Fruit fly (Drosophila melanogaster) whole organism, embryonic: ENCODE results near the gene Mst36Fb.

Source experiments
- Blimp-1 ChIP-seq: fragments of 200-800 bp; sonication (Bioruptor generic); optimal IDR thresholded peaks from 3 replicates; lab custom pipeline; 2018; ENCODE audit warnings: missing biosample characterization, missing genetic modification characterization, mild to moderate bottlenecking, moderate library complexity, missing genetic modification reagents
- CG1024 ChIP-seq: fragments of 200-800 bp; sonication (Bioruptor generic); IDR thresholded peaks from 2 replicates; pipeline ENCODE4 v1.3.6; 2022; ENCODE audit warnings: missing biosample characterization, missing genetic modification characterization
- CG10979 ChIP-seq: fragments of 200-800 bp; sonication (Bioruptor generic); optimal IDR thresholded peaks from 2 replicates; lab custom pipeline; 2018; ENCODE audit warnings: missing biosample characterization, mild to moderate bottlenecking, missing genetic modification characterization, moderate library complexity
- CG11093 ChIP-seq: fragments of 200-800 bp; sonication (Bioruptor generic); IDR thresholded peaks from 3 replicates; pipeline ENCODE4 v1.3.6; 2022; ENCODE audit warnings: missing biosample characterization, missing genetic modification characterization
- CG11398 ChIP-seq: fragments of 200-800 bp; sonication (Bioruptor generic); optimal IDR thresholded peaks from 2 replicates; lab custom pipeline; 2016; ENCODE audit warnings: missing biosample characterization, missing genetic modification characterization
- CG11456 ChIP-seq: fragments of 200-800 bp; sonication (Bioruptor generic); IDR thresholded peaks from 3 replicates; pipeline ENCODE4 v1.3.6; 2022; ENCODE audit warnings: missing biosample characterization, missing genetic modification characterization
- CG15601 ChIP-seq: fragments of 200-800 bp; sonication (Bioruptor generic); optimal IDR thresholded peaks from 3 replicates; lab custom pipeline; 2019; ENCODE audit warnings: missing biosample characterization, mild to moderate bottlenecking, missing genetic modification characterization, moderate library complexity
- CG16779 ChIP-seq: fragments of 200-800 bp; sonication (Bioruptor generic); IDR thresholded peaks from 2 replicates; pipeline ENCODE4 v1.3.6; 2022; ENCODE audit warnings: missing biosample characterization, missing genetic modification characterization
- CG17186 ChIP-seq: fragments of 200-800 bp; sonication (Bioruptor generic); optimal IDR thresholded peaks from 3 replicates; lab custom pipeline; 2017; ENCODE audit warnings: missing biosample characterization, missing genetic modification reagents, missing genetic modification characterization
- CG17359 ChIP-seq: fragments of 200-800 bp; sonication (Bioruptor generic); optimal IDR thresholded peaks from 3 replicates; lab custom pipeline; 2018; ENCODE audit warnings: missing biosample characterization, mild to moderate bottlenecking, missing genetic modification characterization, moderate library complexity
- CG18764 ChIP-seq: fragments of 200-800 bp; sonication (Bioruptor generic); optimal IDR thresholded peaks from 3 replicates; lab custom pipeline; 2016; ENCODE audit warnings: missing biosample characterization, missing genetic modification characterization
- CG2120 ChIP-seq: fragments of 200-800 bp; sonication (Bioruptor generic); optimal IDR thresholded peaks from 3 replicates; lab custom pipeline; 2016; ENCODE audit warnings: missing biosample characterization, missing genetic modification characterization
- CG3847 ChIP-seq: fragments of 200-800 bp; sonication (Bioruptor generic); IDR thresholded peaks from 2 replicates; pipeline ENCODE4 v1.3.6; 2022; ENCODE audit warnings: missing biosample characterization, missing genetic modification characterization
- CG4617 ChIP-seq: fragments of 200-800 bp; sonication (Bioruptor generic); optimal IDR thresholded peaks from 3 replicates; lab custom pipeline; 2016; ENCODE audit warnings: missing biosample characterization, missing genetic modification characterization, borderline replicate concordance
- CG5245 ChIP-seq: fragments of 200-800 bp; sonication (Bioruptor generic); optimal IDR thresholded peaks from 3 replicates; lab custom pipeline; 2016; ENCODE audit warnings: missing biosample characterization, missing genetic modification characterization
- CG6791 ChIP-seq: fragments of 200-800 bp; sonication (Bioruptor generic); IDR thresholded peaks from 3 replicates; pipeline ENCODE4 v1.3.6; 2022; ENCODE audit warnings: missing biosample characterization, missing genetic modification characterization; ENCODE audit not compliant: partially characterized antibody
- CG7357 ChIP-seq: fragments of 200-800 bp; sonication (Bioruptor generic); IDR thresholded peaks from 3 replicates; pipeline ENCODE4 v1.3.6; 2022; ENCODE audit warnings: missing biosample characterization, missing genetic modification characterization
- CG7987 ChIP-seq: fragments of 200-800 bp; sonication (Bioruptor generic); optimal IDR thresholded peaks from 2 replicates; lab custom pipeline; 2018; ENCODE audit warnings: missing biosample characterization, mild to moderate bottlenecking, missing genetic modification characterization, moderate library complexity
- CG8290 ChIP-seq, 3 experiments: fragments of 200-800 bp; sonication (Bioruptor generic); optimal IDR thresholded peaks; 2 replicates each; lab custom pipeline; 2016 to 2019; ENCODE audit warnings: missing biosample characterization in 3 of 3, missing genetic modification characterization in 3 of 3, mild to moderate bottlenecking in 2 of 3, moderate library complexity in 1 of 3
- CG9215 ChIP-seq: fragments of 200-800 bp; sonication (Bioruptor generic); IDR thresholded peaks from 2 replicates; pipeline ENCODE4 v1.3.6; 2022; ENCODE audit warnings: missing biosample characterization, missing genetic modification characterization
- CG9876 ChIP-seq: fragments of 200-800 bp; sonication (Bioruptor generic); optimal IDR thresholded peaks from 2 replicates; lab custom pipeline; 2016; ENCODE audit warnings: missing biosample characterization, missing genetic modification characterization
- CHES-1-like ChIP-seq: fragments of 200-800 bp; sonication (Bioruptor generic); optimal IDR thresholded peaks from 2 replicates; lab custom pipeline; 2016; ENCODE audit warnings: missing biosample characterization, missing genetic modification characterization
- CTCF ChIP-seq: fragments of 200-800 bp; sonication (Bioruptor generic); optimal IDR thresholded peaks from 2 replicates; lab custom pipeline; 2017; ENCODE audit warnings: missing biosample characterization, mild to moderate bottlenecking, missing genetic modification characterization, moderate library complexity
- Chrac-16 ChIP-seq: fragments of 200-800 bp; sonication (Bioruptor generic); optimal IDR thresholded peaks from 3 replicates; lab custom pipeline; 2016; ENCODE audit warnings: missing biosample characterization, missing genetic modification characterization
- Eip74EF ChIP-seq, 2 experiments: fragments of 200-800 bp in 1 of 2; fragments of >200 bp in 1 of 2; sonication (Bioruptor generic) in 1 of 2; optimal IDR thresholded peaks; 2 replicates each; lab custom pipeline; 2017 to 2019; ENCODE audit warnings: missing biosample characterization in 2 of 2, missing genetic modification characterization in 2 of 2, mild to moderate bottlenecking in 1 of 2, moderate library complexity in 1 of 2
- Ets97D ChIP-seq: fragments of 200-800 bp; sonication (Bioruptor generic); optimal IDR thresholded peaks from 3 replicates; lab custom pipeline; 2016; ENCODE audit warnings: missing biosample characterization, missing genetic modification characterization
- Gug ChIP-seq: fragments of 200-800 bp; sonication (Bioruptor generic); IDR thresholded peaks from 4 replicates; pipeline ENCODE4 v1.3.6; 2022; ENCODE audit warnings: missing biosample characterization, missing genetic modification characterization
- HHEX ChIP-seq: fragments of 200-800 bp; sonication (Bioruptor generic); optimal IDR thresholded peaks from 3 replicates; lab custom pipeline; 2017; ENCODE audit warnings: missing biosample characterization, mild to moderate bottlenecking, missing genetic modification characterization, missing genetic modification reagents
- Hmx ChIP-seq: fragments of 200-800 bp; sonication (Bioruptor generic); optimal IDR thresholded peaks from 2 replicates; lab custom pipeline; 2016; ENCODE audit warnings: missing biosample characterization, missing genetic modification characterization
- Kr ChIP-seq: fragments of 200-800 bp; sonication (Bioruptor generic); optimal IDR thresholded peaks from 2 replicates; lab custom pipeline; 2017; ENCODE audit warnings: missing biosample characterization, mild to moderate bottlenecking, missing genetic modification characterization
- Myb ChIP-seq: fragments of 200-800 bp; sonication (Bioruptor generic); optimal IDR thresholded peaks from 2 replicates; lab custom pipeline; 2016; ENCODE audit warnings: missing biosample characterization, missing genetic modification characterization
- Nf-YB ChIP-seq: fragments of 200-800 bp; sonication (Bioruptor generic); optimal IDR thresholded peaks from 3 replicates; lab custom pipeline; 2019; ENCODE audit warnings: missing biosample characterization, mild to moderate bottlenecking, missing genetic modification characterization, moderate library complexity
- Rx ChIP-seq: fragments of 200-800 bp; sonication (Bioruptor generic); IDR thresholded peaks from 2 replicates; pipeline ENCODE4 v1.3.6; 2022; ENCODE audit warnings: missing biosample characterization, missing genetic modification characterization
- Spps ChIP-seq: fragments of 200-800 bp; sonication (Bioruptor generic); optimal IDR thresholded peaks from 2 replicates; lab custom pipeline; 2018; ENCODE audit warnings: missing biosample characterization, mild to moderate bottlenecking, missing genetic modification characterization
- Sry-β ChIP-seq: fragments of 200-800 bp; sonication (Bioruptor generic); optimal IDR thresholded peaks from 2 replicates; lab custom pipeline; 2018; ENCODE audit warnings: missing biosample characterization, mild to moderate bottlenecking, missing genetic modification characterization, moderate library complexity
- YL-1 ChIP-seq: fragments of 200-800 bp; sonication (Bioruptor generic); optimal IDR thresholded peaks from 3 replicates; lab custom pipeline; 2017; ENCODE audit warnings: missing biosample characterization, mild to moderate bottlenecking, missing genetic modification characterization
- abd-A ChIP-seq: fragments of 200-800 bp; sonication (Bioruptor generic); optimal IDR thresholded peaks from 3 replicates; lab custom pipeline; 2019; ENCODE audit warnings: missing biosample characterization, mild to moderate bottlenecking, missing genetic modification characterization, moderate library complexity
- br ChIP-seq: fragments of >200 bp; optimal IDR thresholded peaks from 2 replicates; lab custom pipeline; 2017
- bsh ChIP-seq, 2 experiments: fragments of 200-800 bp; sonication (Bioruptor generic); optimal IDR thresholded peaks; 2 replicates each; lab custom pipeline; 2017 to 2018; ENCODE audit warnings: mild to moderate bottlenecking in 2 of 2, missing biosample characterization in 2 of 2, missing genetic modification characterization in 2 of 2, moderate library complexity in 1 of 2
- crol ChIP-seq: fragments of 200-800 bp; sonication (Bioruptor generic); IDR thresholded peaks from 2 replicates; pipeline ENCODE4 v1.3.6; 2022; ENCODE audit warnings: missing biosample characterization, missing genetic modification characterization
- emc ChIP-seq: fragments of 200-800 bp; sonication (Bioruptor generic); optimal IDR thresholded peaks from 2 replicates; lab custom pipeline; 2016; ENCODE audit warnings: missing biosample characterization, missing genetic modification characterization
- fd96Cb ChIP-seq: fragments of 200-800 bp; sonication (Bioruptor generic); optimal IDR thresholded peaks from 2 replicates; lab custom pipeline; 2018; ENCODE audit warnings: missing biosample characterization, mild to moderate bottlenecking, missing genetic modification characterization, moderate library complexity
- fu2 ChIP-seq: fragments of 200-800 bp; sonication (Bioruptor generic); optimal IDR thresholded peaks from 2 replicates; lab custom pipeline; 2016; ENCODE audit warnings: missing biosample characterization, missing genetic modification characterization
- hbn ChIP-seq: fragments of 200-800 bp; sonication (Bioruptor generic); IDR thresholded peaks from 2 replicates; pipeline ENCODE4 v1.3.6; 2022; ENCODE audit warnings: missing biosample characterization, missing genetic modification characterization; ENCODE audit not compliant: partially characterized antibody
- hth ChIP-seq: fragments of >200 bp; optimal IDR thresholded peaks from 2 replicates; lab custom pipeline; 2017; ENCODE audit warnings: inconsistent platforms
- lmd ChIP-seq: fragments of 200-800 bp; sonication (Bioruptor generic); IDR thresholded peaks from 2 replicates; pipeline ENCODE4 v1.3.6; 2022; ENCODE audit warnings: missing biosample characterization, missing genetic modification characterization
- nau ChIP-seq: fragments of 200-800 bp; sonication (Bioruptor generic); optimal IDR thresholded peaks from 3 replicates; lab custom pipeline; 2017; ENCODE audit warnings: missing biosample characterization, mild to moderate bottlenecking, missing genetic modification characterization, missing genetic modification reagents
- peb ChIP-seq: fragments of 200-800 bp; sonication (Bioruptor generic); IDR thresholded peaks from 2 replicates; pipeline ENCODE4 v1.3.6; 2022; ENCODE audit warnings: missing biosample characterization, missing genetic modification characterization
- pzg ChIP-seq: fragments of 200-800 bp; sonication (Bioruptor generic); optimal IDR thresholded peaks from 3 replicates; lab custom pipeline; 2018; ENCODE audit warnings: missing biosample characterization, mild to moderate bottlenecking, missing genetic modification characterization, moderate library complexity
- repo ChIP-seq: fragments of 200-800 bp; sonication (Bioruptor generic); optimal IDR thresholded peaks from 2 replicates; lab custom pipeline; 2016; ENCODE audit warnings: missing biosample characterization, missing genetic modification characterization
- wor ChIP-seq: fragments of 200-800 bp; sonication (Bioruptor generic); IDR thresholded peaks from 2 replicates; pipeline ENCODE4 v1.3.6; 2022; ENCODE audit warnings: missing biosample characterization, missing genetic modification characterization

Gene Mst36Fb

dm6 chr2L:18626987-18627386 is 47.9 kb downstream of the Mst36Fb start (continued):
- TF ChIP-seq CG7357 (GFP tag; lab: Robert Waterston, UW) (no peak), hth (lab: Kevin White, UChicago) (no peak), CG7987 (peak; percentile 93), Rx (GFP tag; lab: Robert Waterston, UW) (no peak), lmd (peak; percentile 22; the same call in 1 of the 2 replicates), CG16779 (GFP tag; lab: Robert Waterston, UW) (peak; percentile 37; the same call in 1 of the 2 replicates), Nf-YB (GFP tag; lab: Kevin White, UChicago) (peak; percentile 74), nau (GFP tag; lab: Kevin White, UChicago) (peak; percentile 94), CG4617 (GFP tag; lab: Kevin White, UChicago) (no peak), Sry-β (GFP tag; lab: Kevin White, UChicago) (peak; percentile 53), YL-1 (GFP tag; lab: Kevin White, UChicago) (peak; percentile 75), br (lab: Kevin White, UChicago) (no peak), Ets97D (peak; percentile 51), Blimp-1 (GFP tag; lab: Kevin White, UChicago) (peak; percentile 77), Gug (GFP tag; lab: Robert Waterston, UW) (no peak), CG9876 (GFP tag; lab: Kevin White, UChicago) (peak; percentile 52), CG17359 (tag; lab: Kevin White, UChicago) (peak; percentile 85), fu2 (peak; percentile 16), hbn (GFP tag; lab: Robert Waterston, UW) (no peak), fd96Cb (tag; lab: Kevin White, UChicago) (peak; percentile 36), Spps (tag; lab: Kevin White, UChicago) (peak; percentile 34), CG15601 (tag; lab: Kevin White, UChicago) (peak; percentile 90), abd-A (tag; lab: Kevin White, UChicago) (no peak), emc (peak; percentile 49), Myb (GFP tag; lab: Kevin White, UChicago) (peak; percentile 70), CG9215 (GFP tag; lab: Robert Waterston, UW) (no peak), CG5245 (GFP tag; lab: Kevin White, UChicago) (peak; percentile 42), wor (GFP tag; lab: Robert Waterston, UW) (no peak), pzg (GFP tag; lab: Kevin White, UChicago) (no peak), Kr (GFP tag; lab: Kevin White, UChicago) (peak; percentile 67), crol (peak; percentile 35; the same call in 1 of the 2 replicates), CG3847 (GFP tag; lab: Robert Waterston, UW) (0 out of 2 replicates have a peak, but pooled peaks have one; percentile 37), CG10979 (tag; lab: Kevin White, UChicago) (no peak), repo (peak; percentile 76), CG17186 (peak; percentile 32), Chrac-16 (GFP tag; lab: Kevin White, UChicago) (peak; percentile 10), CG2120 (GFP tag; lab: Kevin White, UChicago) (peak; percentile 80), HHEX (GFP tag; lab: Kevin White, UChicago) (peak; percentile 84), CG11093 (peak; percentile 54; the same call in 1 of the 3 replicates), CHES-1-like (GFP tag; lab: Kevin White, UChicago) (peak; percentile 93), bsh (GFP tag; optimal IDR thresholded peaks at IDR 0.05; lab: Kevin White, UChicago) (peak in 1 of 2 experiments; percentile 84), CG6791 (no peak), CG11398 (GFP tag; lab: Kevin White, UChicago) (peak; percentile 90), peb (no peak; the same call in 1 of the 2 replicates), CG11456 (GFP tag; lab: Robert Waterston, UW) (peak; percentile 28; the same call in 2 of the 3 replicates), CG18764 (GFP tag; lab: Kevin White, UChicago) (peak; percentile 74), Eip74EF (GFP tag; optimal IDR thresholded peaks at IDR 0.05; lab: Kevin White, UChicago) (peak in 1 of 2 experiments; percentile 92), CG1024 (peak; percentile 40; the same call in 1 of the 2 replicates), CTCF (peak; percentile 53), CG8290 (GFP tag; optimal IDR thresholded peaks at IDR 0.05; lab: Kevin White, UChicago) (peak; percentile 55), CG8290 (tag; optimal IDR thresholded peaks at IDR 0.05; lab: Kevin White, UChicago) (peak; percentile 56 to 83), Hmx (GFP tag; lab: Kevin White, UChicago) (no peak)
